Worm (Caenorhabditis elegans) whole organism, mixed stage, embryonic: ENCODE results near the gene C34F6.10.

Experiments used
- drap-1 ChIP-seq: fragments of 200-800 bp; sonication (Bioruptor generic); optimal IDR thresholded peaks from 3 replicates; lab custom pipeline; 2018; ENCODE audit warnings: mild to moderate bottlenecking, missing genetic modification characterization, missing compliant biosample characterization
- elt-1 ChIP-seq: sonication (generic microtip); optimal IDR thresholded peaks from 2 replicates; lab custom pipeline; 2017; ENCODE audit warnings: missing genetic modification characterization, mild to moderate bottlenecking, missing compliant biosample characterization, antibody characterized with exemption, moderate library complexity, borderline replicate concordance; ENCODE audit not compliant: insufficient read depth
- elt-3 ChIP-seq: fragments of 150-350 bp; optimal IDR thresholded peaks from 2 replicates; lab custom pipeline; 2014; ENCODE audit warnings: missing biosample characterization, missing genetic modification characterization
- lsy-2 ChIP-seq: fragments of 150-350 bp; optimal IDR thresholded peaks from 2 replicates; lab custom pipeline; 2014; ENCODE audit warnings: missing biosample characterization, missing genetic modification characterization
- mep-1 ChIP-seq: fragments of 150-350 bp; optimal IDR thresholded peaks from 2 replicates; lab custom pipeline; 2017; ENCODE audit warnings: missing biosample characterization, missing genetic modification reagents, missing genetic modification characterization, inconsistent platforms
- nhr-2 ChIP-seq: fragments of 150-350 bp; optimal IDR thresholded peaks from 2 replicates; lab custom pipeline; 2014; ENCODE audit warnings: missing biosample characterization, missing genetic modification characterization
- nhr-237 ChIP-seq: fragments of 150-350 bp; optimal IDR thresholded peaks from 2 replicates; lab custom pipeline; 2014; ENCODE audit warnings: missing biosample characterization, missing genetic modification characterization
- pha-4 ChIP-seq: fragments of 150-350 bp; optimal IDR thresholded peaks from 2 replicates; lab custom pipeline; 2018; ENCODE audit warnings: missing biosample characterization, missing genetic modification reagents, missing genetic modification characterization
- snpc-4 ChIP-seq: fragments of 150-350 bp; optimal IDR thresholded peaks from 2 replicates; lab custom pipeline; 2014; ENCODE audit warnings: missing biosample characterization, missing genetic modification characterization
- unc-39 ChIP-seq: fragments of 150-350 bp; optimal IDR thresholded peaks from 2 replicates; lab custom pipeline; 2014; ENCODE audit warnings: missing biosample characterization, missing genetic modification characterization
- unc-62 ChIP-seq: fragments of 150-350 bp; optimal IDR thresholded peaks from 2 replicates; lab custom pipeline; 2014; ENCODE audit warnings: missing biosample characterization, missing genetic modification reagents, missing genetic modification characterization
- ztf-11 ChIP-seq: fragments of 150-350 bp; optimal IDR thresholded peaks from 2 replicates; lab custom pipeline; 2014; ENCODE audit warnings: missing biosample characterization, missing genetic modification characterization

DNA sequence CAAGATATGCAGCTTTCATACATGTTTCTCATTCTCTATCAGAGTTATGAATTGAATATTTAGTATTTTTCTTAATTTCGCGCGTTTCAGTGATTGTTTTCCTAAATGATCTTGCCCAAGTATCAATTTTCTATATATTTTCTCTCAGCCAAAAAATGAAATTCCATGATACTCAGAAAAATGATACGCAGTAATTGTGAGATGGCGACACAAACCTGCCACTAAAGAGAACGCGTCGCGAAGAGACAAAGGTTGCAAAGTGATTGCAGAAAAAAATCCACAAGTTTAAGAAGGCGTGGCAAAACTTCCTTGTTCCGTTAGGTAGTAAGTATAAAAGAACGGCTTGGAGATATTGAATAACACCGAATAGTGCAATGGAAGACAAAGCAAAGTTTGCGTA is 39.3 kb downstream of the C34F6.10 start, which contains the start of gene col-179:
- TF ChIP-seq elt-1 (tag; lab: Kevin White, UChicago): no peak
- TF ChIP-seq nhr-2: no peak
- no peak for TF ChIP-seq pha-4 (tag; lab: Kevin White, UChicago)
- TF ChIP-seq unc-39: no peak
- no peak for TF ChIP-seq snpc-4 (tag; lab: Kevin White, UChicago)
- TF ChIP-seq nhr-237 (tag; lab: Kevin White, UChicago): no peak
- TF ChIP-seq unc-62: no peak
- TF ChIP-seq drap-1 (GFP tag; lab: Kevin White, UChicago): no peak
- no peak for TF ChIP-seq ztf-11 (tag; lab: Kevin White, UChicago)
- TF ChIP-seq lsy-2 (tag; lab: Kevin White, UChicago): no peak
- no peak for TF ChIP-seq mep-1 (tag; lab: Kevin White, UChicago)
- TF ChIP-seq elt-3 (tag; lab: Kevin White, UChicago): no peak
